Worm (Caenorhabditis elegans): Measurements from ENCODE around the gene Y73B6BL.14.

The Y73B6BL.14 gene

DNA sequence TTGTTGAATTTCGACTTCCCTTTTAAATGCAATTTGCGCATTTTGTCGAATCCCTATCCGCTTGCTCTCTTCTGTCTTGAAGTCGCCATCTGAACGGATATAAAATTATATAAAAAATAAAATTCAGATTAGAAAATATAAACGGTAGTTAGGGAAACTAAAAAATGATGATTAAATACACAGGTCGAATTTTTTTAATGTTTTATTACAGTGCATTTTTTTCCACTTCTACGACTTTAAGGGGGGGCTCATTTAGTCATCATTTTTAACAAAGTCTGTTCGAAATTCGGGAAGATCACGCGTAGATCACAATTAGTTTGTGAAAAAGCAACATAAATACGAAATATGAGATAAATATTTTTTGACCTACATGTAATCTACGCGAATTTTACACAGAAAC lies at the start of gene Y73B6BL.14:
TSS of gene Y73B6BL.14 (minus strand) at position 101 of the 400 bp plus-strand sequence.
- TF ChIP-seq mes-4 (tag; optimal IDR thresholded peaks at IDR 0.05) (no peak), efl-1 (GFP tag; optimal IDR thresholded peaks at IDR 0.05) (peak; percentile 46), him-1 (tag; optimal IDR thresholded peaks at IDR 0.05) (no peak), lsy-27 (tag; optimal IDR thresholded peaks at IDR 0.05; ENCODE audit: borderline replicate concordance, insufficient read depth) (no peak), sea-2 (GFP tag; IDR thresholded peaks at IDR 0.05) (no peak), Y56A3A.18 (GFP tag; IDR thresholded peaks at IDR 0.05) (no peak)

DNA sequence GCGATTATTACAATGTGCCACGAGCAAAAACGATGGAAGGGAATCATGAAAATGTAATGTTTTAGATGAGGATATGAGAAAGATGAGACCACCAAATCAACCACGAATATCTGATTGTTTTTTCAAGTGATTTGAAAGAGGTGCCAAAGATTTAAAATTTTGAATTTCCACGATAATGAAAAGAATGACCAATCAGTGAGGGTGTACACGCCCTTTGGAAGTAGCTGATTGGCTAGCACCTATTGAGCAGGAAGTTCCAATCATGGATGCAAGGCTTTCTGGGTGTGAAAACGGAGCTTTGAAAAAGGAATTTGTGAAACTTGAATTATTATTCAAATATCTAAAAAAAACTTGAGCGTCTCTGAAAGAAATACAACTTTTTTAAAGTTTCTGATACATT lies 48.8 kb upstream of the Y73B6BL.14 start:
- TF ChIP-seq efl-1 (GFP tag; optimal IDR thresholded peaks at IDR 0.05) (no peak), ekl-4 (GFP tag; IDR thresholded peaks at IDR 0.05) (no peak), bed-2 (GFP tag; IDR thresholded peaks at IDR 0.05) (no peak), Y95B8A.8 (GFP tag; IDR thresholded peaks at IDR 0.05) (no peak), snpc-3.4 (tag; optimal IDR thresholded peaks at IDR 0.05) (no peak), unc-62 (GFP tag; optimal IDR thresholded peaks at IDR 0.05) (no peak), aptf-2 (GFP tag; conservative IDR thresholded peaks at IDR 0.05) (no peak), athp-1 (tag; optimal IDR thresholded peaks at IDR 0.05) (no peak), B0019.2 (GFP tag; conservative IDR thresholded peaks at IDR 0.05) (no peak), nhr-179 (tag; optimal IDR thresholded peaks at IDR 0.05) (no peak), ztf-25 (GFP tag; IDR thresholded peaks at IDR 0.05) (no peak)

DNA sequence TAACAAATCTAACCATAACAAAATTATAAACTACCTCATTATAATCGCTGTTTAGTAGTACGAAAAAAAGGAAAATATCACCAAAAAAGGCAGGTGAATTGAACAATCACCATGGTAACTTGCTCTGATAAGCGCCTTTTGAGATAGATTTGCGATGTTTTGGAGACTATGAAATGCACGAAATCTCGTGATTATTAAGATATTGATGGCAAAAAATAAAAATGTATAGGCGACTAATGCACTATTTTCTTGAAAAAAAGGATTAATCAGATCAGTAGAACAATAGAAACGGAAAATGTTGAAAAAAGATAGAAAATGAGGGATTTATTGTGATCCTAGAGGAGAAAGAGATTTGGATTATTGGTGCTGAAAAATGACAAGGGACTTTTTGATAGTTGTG lies 45.8 kb upstream of the Y73B6BL.14 start:
- no peak for TF ChIP-seq ceh-27 (GFP tag; optimal IDR thresholded peaks at IDR 0.05)
- TF ChIP-seq ztf-6 (GFP tag; IDR thresholded peaks at IDR 0.05) = no peak
- TF ChIP-seq lir-1 (GFP tag; conservative IDR thresholded peaks at IDR 0.05) = no peak
- no peak for TF ChIP-seq snpc-1.3 (tag; optimal IDR thresholded peaks at IDR 0.05; ENCODE audit: insufficient read depth)
- TF ChIP-seq hrde-1 (tag; optimal IDR thresholded peaks at IDR 0.05; ENCODE audit: borderline replicate concordance) = no peak

DNA sequence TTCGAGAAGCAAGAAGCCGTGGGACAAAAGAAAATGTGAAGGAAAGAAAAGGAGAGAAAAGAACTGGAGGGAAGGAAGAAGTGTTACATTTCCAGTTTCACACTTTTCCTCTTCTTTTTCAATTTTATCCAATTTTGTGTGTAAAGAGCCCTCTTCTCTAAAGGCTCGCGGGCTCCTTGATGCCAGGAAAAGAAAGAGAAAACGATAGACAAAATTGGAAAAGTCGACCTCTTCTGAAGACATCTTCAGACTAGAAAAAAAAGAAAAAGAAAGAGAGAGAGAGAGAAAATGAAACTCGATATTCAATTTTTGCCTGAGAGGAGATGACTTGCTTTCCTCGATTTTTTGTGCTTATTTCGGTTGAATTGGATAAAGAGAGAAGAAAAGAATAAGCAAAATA lies 42.2 kb upstream of the Y73B6BL.14 start:
- TF ChIP-seq hsf-1 (GFP tag; IDR thresholded peaks at IDR 0.05) (no peak), unc-130 (GFP tag; optimal IDR thresholded peaks at IDR 0.05) (no peak), ccch-3 (GFP tag; optimal IDR thresholded peaks at IDR 0.05) (no peak), unc-62 (GFP tag; optimal IDR thresholded peaks at IDR 0.05) (no peak), xnd-1 (tag; optimal IDR thresholded peaks at IDR 0.05) (no peak), bed-1 (GFP tag; IDR thresholded peaks at IDR 0.05) (no peak), F49E8.2 (tag; optimal IDR thresholded peaks at IDR 0.05; ENCODE audit: insufficient read depth) (no peak), zfh-2 (GFP tag; conservative IDR thresholded peaks at IDR 0.05) (no peak), repo-1 (tag; optimal IDR thresholded peaks at IDR 0.05) (no peak), F57C9.4 (tag; optimal IDR thresholded peaks at IDR 0.05) (no peak), Y67H2A.10 (GFP tag; conservative IDR thresholded peaks at IDR 0.05) (no peak), F22D6.2 (tag; optimal IDR thresholded peaks at IDR 0.05) (no peak), nfya-2 (GFP tag; IDR thresholded peaks at IDR 0.05) (no peak), ceh-27 (GFP tag; optimal IDR thresholded peaks at IDR 0.05) (no peak)

DNA sequence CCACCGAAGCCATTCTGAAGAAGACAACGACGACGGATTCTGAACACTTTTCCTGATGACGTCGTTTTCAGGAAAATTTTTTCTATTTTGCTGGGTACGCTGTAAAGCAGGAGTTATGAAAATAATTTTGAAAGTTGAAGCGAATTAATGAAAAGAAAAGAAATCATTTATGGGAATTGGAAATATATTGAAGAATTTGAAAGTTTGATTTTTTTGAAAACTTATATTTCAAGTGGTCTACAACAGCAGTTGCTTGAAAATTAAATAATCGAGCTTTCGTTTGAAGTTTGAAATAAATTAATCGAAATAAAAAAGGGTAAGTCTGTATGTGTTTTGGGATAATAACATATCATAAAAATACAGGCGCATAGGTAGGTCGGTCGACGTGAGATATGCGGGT lies 41.2 kb upstream of the Y73B6BL.14 start, which contains the start of gene shl-1:
TSS of gene shl-1 (minus strand) at position 101 of the 400 bp plus-strand sequence.
- no peak for TF ChIP-seq madf-8 (GFP tag; conservative IDR thresholded peaks at IDR 0.05)
- TF ChIP-seq hsf-1 (GFP tag; IDR thresholded peaks at IDR 0.05) = no peak
- TF ChIP-seq aptf-2 (GFP tag; conservative IDR thresholded peaks at IDR 0.05) = no peak
- TF ChIP-seq lin-26 (GFP tag; IDR thresholded peaks at IDR 0.05) = no peak
- TF ChIP-seq T07F8.4 (tag; optimal IDR thresholded peaks at IDR 0.05) = no peak
- TF ChIP-seq lin-54 (GFP tag; optimal IDR thresholded peaks at IDR 0.05) = no peak
- TF ChIP-seq tbp1 (GFP tag; optimal IDR thresholded peaks at IDR 0.05) = no peak
- TF ChIP-seq cebp-1 (GFP tag; IDR thresholded peaks at IDR 0.05) = no peak
- TF ChIP-seq cebp-1 (tag; optimal IDR thresholded peaks at IDR 0.05) = no peak
- TF ChIP-seq Y95B8A.8 (GFP tag; IDR thresholded peaks at IDR 0.05) = no peak
- no peak for TF ChIP-seq hlh-12 (tag; optimal IDR thresholded peaks at IDR 0.05)
